Worm (Caenorhabditis elegans): ENCODE measurements around the gene glrx-22.

DNA sequence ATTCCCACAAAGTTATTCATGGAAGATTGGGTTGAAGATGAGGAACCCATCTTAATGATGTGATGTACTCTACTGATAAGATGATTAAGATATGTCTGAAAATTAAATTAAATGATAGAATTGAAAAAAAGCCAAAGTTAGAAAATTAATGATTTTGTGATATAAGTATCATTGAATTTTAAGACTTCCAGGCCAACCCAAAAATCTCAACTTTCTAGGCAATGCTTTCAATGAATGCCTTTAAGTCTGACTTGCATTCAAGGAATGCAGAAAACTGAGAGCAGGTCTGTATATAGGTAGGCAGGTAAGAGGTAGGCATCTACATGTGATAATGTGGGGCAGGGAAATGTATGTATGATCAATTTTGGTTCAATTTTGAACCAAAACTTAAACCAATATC, 19.0 kb upstream of the glrx-22 start, which contains the start of gene ocr-2:
- TF ChIP-seq fkh-10 (GFP tag; optimal IDR thresholded peaks at IDR 0.05), result no peak
- TF ChIP-seq aly-2 (tag; optimal IDR thresholded peaks at IDR 0.05), result no peak
- no peak for TF ChIP-seq nhr-42 (GFP tag; IDR thresholded peaks at IDR 0.05)
- TF ChIP-seq fos-1 (tag; optimal IDR thresholded peaks at IDR 0.05), result no peak
- TF ChIP-seq ceh-28 (tag; optimal IDR thresholded peaks at IDR 0.05), result no peak
- no peak for TF ChIP-seq snpc-4 (tag; optimal IDR thresholded peaks at IDR 0.05)
- no peak for TF ChIP-seq zag-1 (tag; optimal IDR thresholded peaks at IDR 0.05)
- TF ChIP-seq nhr-28 (tag; optimal IDR thresholded peaks at IDR 0.05), result no peak
- no peak for TF ChIP-seq R02D3.7 (tag; optimal IDR thresholded peaks at IDR 0.05)
